Worm (Caenorhabditis elegans) whole organism, L2 larva: Measurements from ENCODE around the gene F54D12.10.

Experiments used
- Y55F3AM.14 ChIP-seq: fragments of 200-800 bp; sonication (Bioruptor generic); optimal IDR thresholded peaks from 2 replicates; lab custom pipeline; 2018; ENCODE audit warnings: mild to moderate bottlenecking, missing genetic modification characterization, missing compliant biosample characterization
- blmp-1 ChIP-seq: sonication (generic microtip); optimal IDR thresholded peaks from 2 replicates; lab custom pipeline; 2017; ENCODE audit warnings: missing genetic modification characterization, mild to moderate bottlenecking, missing compliant biosample characterization, antibody characterized with exemption, moderate library complexity; ENCODE audit not compliant: insufficient read depth
- ceh-82 ChIP-seq: fragments of 150-350 bp; optimal IDR thresholded peaks from 2 replicates; lab custom pipeline; 2014; ENCODE audit warnings: missing biosample characterization, missing genetic modification characterization
- egl-27 ChIP-seq: sonication (generic microtip); optimal IDR thresholded peaks from 3 replicates; lab custom pipeline; 2017; ENCODE audit warnings: missing biosample characterization, missing genetic modification reagents, missing genetic modification characterization
- elt-1 ChIP-seq: fragments of 150-350 bp; optimal IDR thresholded peaks from 2 replicates; lab custom pipeline; 2014; ENCODE audit warnings: missing biosample characterization, missing genetic modification characterization
- lin-39 ChIP-seq: fragments of 150-350 bp; optimal IDR thresholded peaks from 2 replicates; lab custom pipeline; 2014; ENCODE audit warnings: missing biosample characterization, missing genetic modification reagents, missing genetic modification characterization
- lsy-2 ChIP-seq, 2 experiments: fragments of 150-350 bp in 1 of 2; sonication (generic microtip) in 1 of 2; optimal IDR thresholded peaks; 2 replicates each; lab custom pipeline; 2014 to 2017; ENCODE audit warnings: missing biosample characterization in 2 of 2, missing genetic modification characterization in 2 of 2
- nhr-10 ChIP-seq: sonication (generic microtip); optimal IDR thresholded peaks from 2 replicates; lab custom pipeline; 2017; ENCODE audit warnings: missing biosample characterization, missing genetic modification characterization
- nhr-77 ChIP-seq: fragments of 150-350 bp; optimal IDR thresholded peaks from 2 replicates; lab custom pipeline; 2014; ENCODE audit warnings: missing biosample characterization, missing genetic modification characterization
- skn-1 ChIP-seq: sonication (generic microtip); optimal IDR thresholded peaks from 2 replicates; lab custom pipeline; 2017; ENCODE audit warnings: missing biosample characterization, missing genetic modification characterization
- unc-39 ChIP-seq: fragments of 150-350 bp; optimal IDR thresholded peaks from 2 replicates; lab custom pipeline; 2014; ENCODE audit warnings: missing biosample characterization, missing genetic modification characterization
- unc-62 ChIP-seq: fragments of 150-350 bp; optimal IDR thresholded peaks from 2 replicates; lab custom pipeline; 2014; ENCODE audit warnings: missing biosample characterization, missing genetic modification reagents, missing genetic modification characterization
- zag-1 ChIP-seq: fragments of 150-350 bp; optimal IDR thresholded peaks from 2 replicates; lab custom pipeline; 2014; ENCODE audit warnings: missing biosample characterization, missing genetic modification characterization
- ztf-4 ChIP-seq: fragments of 150-350 bp; optimal IDR thresholded peaks from 2 replicates; lab custom pipeline; 2014; ENCODE audit warnings: missing biosample characterization, missing genetic modification characterization

- TF ChIP-seq nhr-77 (no peak), nhr-10 (tag; lab: Kevin White, UChicago) (no peak), elt-1 (tag; lab: Kevin White, UChicago) (no peak), egl-27 (tag; lab: Kevin White, UChicago) (no peak), Y55F3AM.14 (GFP tag; lab: Kevin White, UChicago) (no peak), lin-39 (tag; lab: Kevin White, UChicago) (no peak), unc-39 (tag; lab: Kevin White, UChicago) (no peak), zag-1 (tag; lab: Kevin White, UChicago) (no peak), blmp-1 (peak; percentile 29), ztf-4 (tag; lab: Kevin White, UChicago) (no peak), ceh-82 (tag; lab: Kevin White, UChicago) (no peak), skn-1 (tag; lab: Kevin White, UChicago) (no peak), lsy-2 (tag; optimal IDR thresholded peaks at IDR 0.05; lab: Kevin White, UChicago) (no peak), unc-62 (GFP tag; lab: Kevin White, UChicago) (no peak)
These were observed 8.3 kb upstream of the F54D12.10 start, which contains the start of gene aat-7 for ce11 chrII:1386478-1386877.
